Worm (Caenorhabditis elegans) whole organism, L1 larva: Measurements from ENCODE around the gene Y43C5A.4.

Source experiments
- Y116A8C.19 ChIP-seq: sonication (generic microtip); optimal IDR thresholded peaks from 2 replicates; lab custom pipeline; 2016; ENCODE audit warnings: missing compliant biosample characterization, missing genetic modification characterization, borderline replicate concordance
- elt-3 ChIP-seq, 6 experiments: fragments of 150-350 bp in 1 of 6; sonication (generic microtip); optimal IDR thresholded peaks; 2 replicates each; lab custom pipeline; 2017 to 2018; ENCODE audit warnings: missing biosample characterization in 6 of 6, missing genetic modification characterization in 6 of 6, inconsistent platforms in 1 of 6
- fkh-10 ChIP-seq: sonication (generic microtip); optimal IDR thresholded peaks from 2 replicates; lab custom pipeline; 2017; ENCODE audit warnings: missing biosample characterization, missing genetic modification reagents, missing genetic modification characterization
- jun-1 ChIP-seq: fragments of 150-350 bp; optimal IDR thresholded peaks from 2 replicates; lab custom pipeline; 2014; ENCODE audit warnings: missing biosample characterization, missing genetic modification reagents, missing genetic modification characterization
- lin-39 ChIP-seq: fragments of 150-350 bp; optimal IDR thresholded peaks from 2 replicates; lab custom pipeline; 2014; ENCODE audit warnings: missing biosample characterization, missing genetic modification reagents, missing genetic modification characterization
- mdl-1 ChIP-seq, 2 experiments: fragments of 150-350 bp; optimal IDR thresholded peaks; 2 replicates each; lab custom pipeline; 2014 to 2017; ENCODE audit warnings: missing biosample characterization in 2 of 2, missing genetic modification characterization in 2 of 2, inconsistent platforms in 1 of 2
- mep-1 ChIP-seq: fragments of 150-350 bp; optimal IDR thresholded peaks from 2 replicates; lab custom pipeline; 2014; ENCODE audit warnings: missing biosample characterization, missing genetic modification characterization
- nhr-28 ChIP-seq: fragments of 150-350 bp; optimal IDR thresholded peaks from 2 replicates; lab custom pipeline; 2014; ENCODE audit warnings: missing biosample characterization, missing genetic modification characterization
- snpc-4 ChIP-seq: fragments of 150-350 bp; optimal IDR thresholded peaks from 2 replicates; lab custom pipeline; 2014; ENCODE audit warnings: missing biosample characterization, missing genetic modification characterization
- unc-86 ChIP-seq: sonication (generic microtip); optimal IDR thresholded peaks from 2 replicates; lab custom pipeline; 2016; ENCODE audit warnings: missing genetic modification characterization, missing compliant biosample characterization
- vab-15 ChIP-seq: sonication (generic microtip); optimal IDR thresholded peaks from 2 replicates; lab custom pipeline; 2017; ENCODE audit warnings: missing genotype, mild to moderate bottlenecking, missing genetic modification characterization, missing compliant biosample characterization
- zag-1 ChIP-seq: fragments of 150-350 bp; optimal IDR thresholded peaks from 2 replicates; lab custom pipeline; 2014; ENCODE audit warnings: missing biosample characterization, missing genetic modification characterization

ce11 chrIV:10243276-10243675, 34.5 kb upstream of the Y43C5A.4 start, which contains the start of gene tkt-1:
- no peak for TF ChIP-seq unc-86 (tag; lab: Kevin White, UChicago)
- TF ChIP-seq snpc-4: no peak
- TF ChIP-seq mep-1 (tag; lab: Kevin White, UChicago): no peak
- no peak for TF ChIP-seq zag-1
- TF ChIP-seq vab-15 (tag; lab: Kevin White, UChicago): no peak
- TF ChIP-seq Y116A8C.19 (tag; lab: Kevin White, UChicago): no peak
- no peak for TF ChIP-seq fkh-10 (GFP tag; lab: Kevin White, UChicago)
- TF ChIP-seq mdl-1 (tag; optimal IDR thresholded peaks at IDR 0.05; lab: Kevin White, UChicago): no peak
- no peak for TF ChIP-seq lin-39 (tag; lab: Kevin White, UChicago)
- TF ChIP-seq elt-3 (tag; optimal IDR thresholded peaks at IDR 0.05; lab: Kevin White, UChicago): peak in 5 of 6 experiments; percentile 56 to 81 (median 68)
- no peak for TF ChIP-seq jun-1 (tag; lab: Kevin White, UChicago)
- no peak for TF ChIP-seq nhr-28 (tag; lab: Kevin White, UChicago)
